Fruit fly (Drosophila melanogaster): Measurements from ENCODE around the gene CG6707.
A peak's percentile ranks its signal among the peaks of the same experiment; 100 is the strongest.

Gene CG6707

dm6 chr3L:9864275-9865052 is 33.9 kb downstream of the CG6707 start, which contains the start of the genes iPLA2-VIA and Ciz1 (continued):
- no peak for TF ChIP-seq ro (GFP tag; IDR thresholded peaks at IDR 0.05)
- no peak for TF ChIP-seq CG12155 (GFP tag; optimal IDR thresholded peaks at IDR 0.05)
- no peak for TF ChIP-seq repo (GFP tag; optimal IDR thresholded peaks at IDR 0.05)
- peak; percentile 67 for TF ChIP-seq gfzf (GFP tag; optimal IDR thresholded peaks at IDR 0.05)
- TF ChIP-seq CG18599 (GFP tag; optimal IDR thresholded peaks at IDR 0.05), result no peak
- TF ChIP-seq Scr (GFP tag; IDR thresholded peaks at IDR 0.05; ENCODE audit: partially characterized antibody), result peak; percentile 89
- TF ChIP-seq hbn (GFP tag; IDR thresholded peaks at IDR 0.05; ENCODE audit: partially characterized antibody), result peak; percentile 50; the same call in 1 of the 2 replicates
- no peak for TF ChIP-seq prd (optimal IDR thresholded peaks at IDR 0.05)
- TF ChIP-seq prd (GFP tag; IDR thresholded peaks at IDR 0.05), result peak; percentile 45; the same call in 1 of the 3 replicates
- TF ChIP-seq CG18011 (GFP tag; optimal IDR thresholded peaks at IDR 0.05), result no peak
- TF ChIP-seq br (optimal IDR thresholded peaks at IDR 0.05), result no peak
- no peak for TF ChIP-seq danr (GFP tag; IDR thresholded peaks at IDR 0.05)
- TF ChIP-seq ci (GFP tag; IDR thresholded peaks at IDR 0.05), result no peak
- peak; percentile 16 for TF ChIP-seq nom (GFP tag; optimal IDR thresholded peaks at IDR 0.05)
- peak; percentile 14 for TF ChIP-seq Hr3 (GFP tag; optimal IDR thresholded peaks at IDR 0.05)
- TF ChIP-seq CG14710 (tag; optimal IDR thresholded peaks at IDR 0.05), result peak; percentile 90
- TF ChIP-seq zen2 (GFP tag; IDR thresholded peaks at IDR 0.05; ENCODE audit: partially characterized antibody), result no peak; the same call in 2 of the 3 replicates
- TF ChIP-seq B-H1 (GFP tag; IDR thresholded peaks at IDR 0.05), result no peak
- TF ChIP-seq BEAF-32 (GFP tag; optimal IDR thresholded peaks at IDR 0.05), result peak; percentile 92
- TF ChIP-seq Lhr (GFP tag; optimal IDR thresholded peaks at IDR 0.05), result peak; percentile 71
- peak; percentile 96 for TF ChIP-seq Sry-δ (GFP tag; optimal IDR thresholded peaks at IDR 0.05)
- no peak for TF ChIP-seq crc (GFP tag; optimal IDR thresholded peaks at IDR 0.05)
- peak; percentile 92 for TF ChIP-seq onecut (GFP tag; IDR thresholded peaks at IDR 0.05)
- no peak for TF ChIP-seq Ada2b (GFP tag; IDR thresholded peaks at IDR 0.05)
- peak; percentile 79 for TF ChIP-seq pzg (GFP tag; optimal IDR thresholded peaks at IDR 0.05)
- no peak for TF ChIP-seq Fer1 (GFP tag; optimal IDR thresholded peaks at IDR 0.05)
- peak; percentile 84 for TF ChIP-seq sqz (GFP tag; optimal IDR thresholded peaks at IDR 0.05)
- no peak for TF ChIP-seq unpg (GFP tag; optimal IDR thresholded peaks at IDR 0.05)
- TF ChIP-seq Hand (GFP tag; optimal IDR thresholded peaks at IDR 0.05), result no peak
- no peak for TF ChIP-seq CG10462 (GFP tag; optimal IDR thresholded peaks at IDR 0.05)
- no peak for TF ChIP-seq odd (GFP tag; optimal IDR thresholded peaks at IDR 0.05)
- peak; percentile 89 for TF ChIP-seq CG2116 (GFP tag; optimal IDR thresholded peaks at IDR 0.05)
- TF ChIP-seq CG17568 (GFP tag; optimal IDR thresholded peaks at IDR 0.05), result no peak
- TF ChIP-seq Sry-β (GFP tag; optimal IDR thresholded peaks at IDR 0.05), result peak; percentile 4
- TF ChIP-seq CG12104 (GFP tag; optimal IDR thresholded peaks at IDR 0.05), result no peak
- TF ChIP-seq lov (optimal IDR thresholded peaks at IDR 0.05), result no peak
- TF ChIP-seq lov (GFP tag; IDR thresholded peaks at IDR 0.05), result no peak
- TF ChIP-seq mam (GFP tag; optimal IDR thresholded peaks at IDR 0.05), result peak; percentile 39
- no peak; the same call in 1 of the 2 replicates for TF ChIP-seq CG9932 (GFP tag; IDR thresholded peaks at IDR 0.05)
- TF ChIP-seq nerfin-1 (tag; optimal IDR thresholded peaks at IDR 0.05), result peak; percentile 1
- peak; percentile 28 for TF ChIP-seq bab2 (GFP tag; optimal IDR thresholded peaks at IDR 0.05)
- no peak for TF ChIP-seq CG13296 (GFP tag; optimal IDR thresholded peaks at IDR 0.05)
- peak; percentile 22; the same call in 1 of the 2 replicates for TF ChIP-seq sob (GFP tag; IDR thresholded peaks at IDR 0.05)
- TF ChIP-seq ase (GFP tag; IDR thresholded peaks at IDR 0.05), result no peak
- TF ChIP-seq Nf-YA (GFP tag; IDR thresholded peaks at IDR 0.05), result no peak
- TF ChIP-seq sens (GFP tag), result peak; percentile 77
- TF ChIP-seq CG10209 (GFP tag; optimal IDR thresholded peaks at IDR 0.05), result no peak
- no peak for TF ChIP-seq CG15073 (GFP tag; optimal IDR thresholded peaks at IDR 0.05)
- peak; percentile 82 for TF ChIP-seq CG9797 (GFP tag; optimal IDR thresholded peaks at IDR 0.05)
- 0 out of 2 replicates have a peak, but pooled peaks have one; percentile 30 for TF ChIP-seq tna (GFP tag; IDR thresholded peaks at IDR 0.05; ENCODE audit: partially characterized antibody)

Data from whole organism, embryonic.